Worm (Caenorhabditis elegans) whole organism, young adult: Measurements from ENCODE around the gene C16C10.4.
A peak's percentile ranks its signal among the peaks of the same experiment; 100 is the strongest.

ENCODE experiments used
- F22D6.2 ChIP-seq: sonication (generic microtip); optimal IDR thresholded peaks from 2 replicates; lab custom pipeline; 2016; ENCODE audit warnings: mild to moderate bottlenecking, missing genetic modification characterization, missing compliant biosample characterization
- F23B12.7 ChIP-seq: sonication (generic microtip); optimal IDR thresholded peaks from 2 replicates; lab custom pipeline; 2017; ENCODE audit warnings: missing genetic modification characterization, mild to moderate bottlenecking, missing compliant biosample characterization, antibody characterized with exemption, moderate library complexity; ENCODE audit not compliant: insufficient read depth
- F37B4.10 ChIP-seq: fragments of 200-800 bp; sonication (Bioruptor generic); IDR thresholded peaks from 2 replicates; pipeline ENCODE4 v1.3.6; 2022; ENCODE audit warnings: missing genetic modification characterization, missing compliant biosample characterization
- F52B5.7 ChIP-seq: sonication (generic microtip); optimal IDR thresholded peaks from 2 replicates; lab custom pipeline; 2016; ENCODE audit warnings: mild to moderate bottlenecking, missing genetic modification characterization, missing compliant biosample characterization
- K12H6.12 ChIP-seq: fragments of 200-800 bp; sonication (Bioruptor generic); optimal IDR thresholded peaks from 2 replicates; lab custom pipeline; 2018; ENCODE audit warnings: mild to moderate bottlenecking, missing genetic modification characterization, missing compliant biosample characterization
- T07F8.4 ChIP-seq: sonication (generic microtip); optimal IDR thresholded peaks from 2 replicates; lab custom pipeline; 2016; ENCODE audit warnings: mild to moderate bottlenecking, missing genetic modification characterization, moderate library complexity, missing compliant biosample characterization
- T26A5.8 ChIP-seq: sonication (generic microtip); optimal IDR thresholded peaks from 2 replicates; lab custom pipeline; 2016; ENCODE audit warnings: missing genetic modification characterization, missing compliant biosample characterization
- Y67H2A.10 ChIP-seq: fragments of 200-800 bp; sonication (Bioruptor generic); conservative IDR thresholded peaks from 2 replicates; pipeline ENCODE4 v1.3.6; 2022; ENCODE audit warnings: missing genetic modification reagents, missing genetic modification characterization, missing compliant biosample characterization
- Y79H2A.3 ChIP-seq: fragments of 200-800 bp; sonication (Bioruptor generic); conservative IDR thresholded peaks from 2 replicates; pipeline ENCODE4 v1.3.6; 2022; ENCODE audit warnings: missing genetic modification reagents, missing genetic modification characterization, missing compliant biosample characterization
- akir-1 ChIP-seq: fragments of 200-800 bp; sonication (Bioruptor generic); optimal IDR thresholded peaks from 2 replicates; lab custom pipeline; 2018; ENCODE audit warnings: mild to moderate bottlenecking, missing genetic modification characterization, moderate library complexity, missing compliant biosample characterization
- aptf-2 ChIP-seq: fragments of 200-800 bp; sonication (Bioruptor generic); conservative IDR thresholded peaks from 2 replicates; pipeline ENCODE4 v1.3.6; 2022; ENCODE audit warnings: missing genetic modification reagents, missing genetic modification characterization, missing compliant biosample characterization
- aptf-3 ChIP-seq: fragments of 200-800 bp; sonication (Bioruptor generic); IDR thresholded peaks from 2 replicates; pipeline ENCODE4 v1.3.6; 2022; ENCODE audit warnings: missing genetic modification characterization, missing compliant biosample characterization
- attf-5 ChIP-seq: fragments of 200-800 bp; sonication (Bioruptor generic); optimal IDR thresholded peaks from 2 replicates; lab custom pipeline; 2018; ENCODE audit warnings: mild to moderate bottlenecking, missing genetic modification characterization, missing compliant biosample characterization
- bed-1 ChIP-seq: fragments of 200-800 bp; sonication (Bioruptor generic); IDR thresholded peaks from 2 replicates; pipeline ENCODE4 v1.3.6; 2022; ENCODE audit warnings: missing genetic modification reagents, missing genetic modification characterization, missing compliant biosample characterization
- cebp-1 ChIP-seq, 2 experiments: fragments of 200-800 bp in 1 of 2; sonication (Bioruptor generic) in 1 of 2; sonication (generic microtip) in 1 of 2; IDR thresholded peaks in 1 of 2; optimal IDR thresholded peaks in 1 of 2; 2 replicates each; pipeline versions ENCODE4 v1.3.6 to Lab custom; 2017 to 2022; ENCODE audit warnings: missing compliant biosample characterization in 2 of 2, missing genetic modification characterization in 2 of 2, mild to moderate bottlenecking in 1 of 2, missing genetic modification reagents in 1 of 2, moderate library complexity in 1 of 2
- cebp-2 ChIP-seq: fragments of 200-800 bp; sonication (Bioruptor generic); IDR thresholded peaks from 2 replicates; pipeline ENCODE4 v1.3.6; 2022; ENCODE audit warnings: missing genetic modification characterization, missing compliant biosample characterization
- ceh-27 ChIP-seq: fragments of 200-800 bp; sonication (Bioruptor generic); optimal IDR thresholded peaks from 2 replicates; lab custom pipeline; 2018; ENCODE audit warnings: mild to moderate bottlenecking, missing genetic modification characterization, moderate library complexity, missing compliant biosample characterization
- ceh-79 ChIP-seq: sonication (generic microtip); optimal IDR thresholded peaks from 2 replicates; lab custom pipeline; 2017; ENCODE audit warnings: mild to moderate bottlenecking, missing genetic modification characterization, missing compliant biosample characterization
- die-1 ChIP-seq: sonication (generic microtip); optimal IDR thresholded peaks from 2 replicates; lab custom pipeline; 2016; ENCODE audit warnings: missing genotype, mild to moderate bottlenecking, missing genetic modification characterization, missing compliant biosample characterization
- dox-1 ChIP-seq: fragments of 200-800 bp; sonication (Bioruptor generic); IDR thresholded peaks from 2 replicates; pipeline ENCODE4 v1.3.6; 2022; ENCODE audit warnings: missing genetic modification reagents, missing genetic modification characterization, missing compliant biosample characterization
- dpff-1 ChIP-seq: sonication (generic microtip); optimal IDR thresholded peaks from 2 replicates; lab custom pipeline; 2017; ENCODE audit warnings: mild to moderate bottlenecking, missing genetic modification characterization, missing compliant biosample characterization
- egrh-3 ChIP-seq: fragments of 200-800 bp; sonication (Bioruptor generic); IDR thresholded peaks from 2 replicates; pipeline ENCODE4 v1.3.6; 2022; ENCODE audit warnings: missing genetic modification reagents, missing genetic modification characterization, missing compliant biosample characterization
- hmg-1.2 ChIP-seq: fragments of 200-800 bp; sonication (Bioruptor generic); IDR thresholded peaks from 2 replicates; pipeline ENCODE4 v1.3.6; 2022; ENCODE audit warnings: missing genetic modification reagents, missing genetic modification characterization, missing compliant biosample characterization
- hmg-20 ChIP-seq: fragments of 200-800 bp; sonication (Bioruptor generic); IDR thresholded peaks from 2 replicates; pipeline ENCODE4 v1.3.6; 2022; ENCODE audit warnings: missing genetic modification reagents, missing genetic modification characterization, missing compliant biosample characterization
- let-526 ChIP-seq: fragments of 200-800 bp; sonication (Bioruptor generic); IDR thresholded peaks from 2 replicates; pipeline ENCODE4 v1.3.6; 2022; ENCODE audit warnings: missing genetic modification reagents, missing genetic modification characterization, missing compliant biosample characterization
- let-607 ChIP-seq, 2 experiments: fragments of 200-800 bp in 1 of 2; sonication (Bioruptor generic) in 1 of 2; sonication (generic microtip) in 1 of 2; optimal IDR thresholded peaks; 2 replicates each; lab custom pipeline; 2016 to 2018; ENCODE audit warnings: mild to moderate bottlenecking in 2 of 2, missing compliant biosample characterization in 2 of 2, missing genetic modification characterization in 2 of 2, moderate library complexity in 2 of 2, missing genotype in 1 of 2
- lin-35 ChIP-seq, 3 experiments: fragments of 150-350 bp in 2 of 3; sonication (generic microtip) in 1 of 3; optimal IDR thresholded peaks; 2 replicates each; lab custom pipeline; 2014 to 2018; ENCODE audit warnings: missing biosample characterization in 3 of 3, missing genetic modification characterization in 3 of 3, missing genetic modification reagents in 3 of 3
- lin-40 ChIP-seq: sonication (generic microtip); optimal IDR thresholded peaks from 2 replicates; lab custom pipeline; 2016; ENCODE audit warnings: missing genetic modification characterization, mild to moderate bottlenecking, missing compliant biosample characterization, missing genotype, missing genetic modification reagents
- lir-1 ChIP-seq: fragments of 200-800 bp; sonication (Bioruptor generic); conservative IDR thresholded peaks from 2 replicates; pipeline ENCODE4 v1.3.6; 2022; ENCODE audit warnings: missing genetic modification reagents, missing genetic modification characterization, missing compliant biosample characterization
- madf-10 ChIP-seq: sonication (generic microtip); optimal IDR thresholded peaks from 2 replicates; lab custom pipeline; 2016; ENCODE audit warnings: mild to moderate bottlenecking, missing genetic modification characterization, missing compliant biosample characterization
- madf-3 ChIP-seq: fragments of 200-800 bp; sonication (Bioruptor generic); IDR thresholded peaks from 2 replicates; pipeline ENCODE4 v1.3.6; 2022; ENCODE audit warnings: missing genetic modification reagents, missing genetic modification characterization, missing compliant biosample characterization
- madf-6 ChIP-seq: fragments of 200-800 bp; sonication (Bioruptor generic); IDR thresholded peaks from 2 replicates; pipeline ENCODE4 v1.3.6; 2022; ENCODE audit warnings: missing genetic modification reagents, missing genetic modification characterization, missing compliant biosample characterization
- mcd-1 ChIP-seq: fragments of 200-800 bp; sonication (Bioruptor generic); IDR thresholded peaks from 2 replicates; pipeline ENCODE4 v1.3.6; 2022; ENCODE audit warnings: missing genetic modification reagents, missing genetic modification characterization, missing compliant biosample characterization
- nfyb-1 ChIP-seq: fragments of 200-800 bp; sonication (Bioruptor generic); IDR thresholded peaks from 2 replicates; pipeline ENCODE4 v1.3.6; 2022; ENCODE audit warnings: missing genetic modification reagents, missing genetic modification characterization, missing compliant biosample characterization
- nhr-179 ChIP-seq: sonication (generic microtip); optimal IDR thresholded peaks from 2 replicates; lab custom pipeline; 2016; ENCODE audit warnings: mild to moderate bottlenecking, missing genetic modification characterization, missing compliant biosample characterization
- pha-4 ChIP-seq: fragments of 150-350 bp; sonication (generic microtip); optimal IDR thresholded peaks from 2 replicates; lab custom pipeline; 2014; ENCODE audit warnings: missing biosample characterization, missing genetic modification reagents, missing genetic modification characterization
- rcor-1 ChIP-seq: fragments of 200-800 bp; sonication (Bioruptor generic); IDR thresholded peaks from 2 replicates; pipeline ENCODE4 v1.3.6; 2022; ENCODE audit warnings: missing genetic modification reagents, missing genetic modification characterization, missing compliant biosample characterization
- snpc-1.3 ChIP-seq: sonication (generic microtip); optimal IDR thresholded peaks from 2 replicates; lab custom pipeline; 2017; ENCODE audit warnings: missing genetic modification characterization, mild to moderate bottlenecking, missing compliant biosample characterization, antibody characterized with exemption, moderate library complexity, missing genotype, missing genetic modification reagents; ENCODE audit not compliant: insufficient read depth
- somi-1 ChIP-seq: fragments of 200-800 bp; sonication (Bioruptor generic); optimal IDR thresholded peaks from 2 replicates; lab custom pipeline; 2018; ENCODE audit warnings: mild to moderate bottlenecking, missing genetic modification characterization, missing compliant biosample characterization
- sptf-2 ChIP-seq: fragments of 200-800 bp; sonication (Bioruptor generic); optimal IDR thresholded peaks from 2 replicates; lab custom pipeline; 2018; ENCODE audit warnings: mild to moderate bottlenecking, missing genetic modification characterization, missing compliant biosample characterization
- tbp1 ChIP-seq: fragments of 200-800 bp; sonication (Bioruptor generic); optimal IDR thresholded peaks from 2 replicates; lab custom pipeline; 2018; ENCODE audit warnings: mild to moderate bottlenecking, missing genetic modification characterization, missing compliant biosample characterization
- xnd-1 ChIP-seq: sonication (generic microtip); optimal IDR thresholded peaks from 2 replicates; lab custom pipeline; 2016; ENCODE audit warnings: missing genotype, missing genetic modification reagents, missing genetic modification characterization, missing compliant biosample characterization
- ztf-6 ChIP-seq: fragments of 200-800 bp; sonication (Bioruptor generic); IDR thresholded peaks from 2 replicates; pipeline ENCODE4 v1.3.6; 2022; ENCODE audit warnings: missing genetic modification reagents, missing genetic modification characterization, missing compliant biosample characterization

Gene C16C10.4

ce11 chrIII:4195306-4196008, 24.3 kb downstream of the C16C10.4 start (continued):
- peak; percentile 96 for TF ChIP-seq dpff-1 (tag; lab: Kevin White, UChicago)
- TF ChIP-seq attf-5 (GFP tag; lab: Kevin White, UChicago): peak; percentile 24
- no peak for TF ChIP-seq F22D6.2 (tag; lab: Kevin White, UChicago)
- TF ChIP-seq egrh-3 (GFP tag; lab: Robert Waterston, UW): no peak
- TF ChIP-seq nhr-179 (tag; lab: Kevin White, UChicago): no peak
- TF ChIP-seq lin-40 (tag; lab: Kevin White, UChicago): peak; percentile 57
- TF ChIP-seq let-526: 0 out of 2 replicates have a peak, but pooled peaks have one; percentile 49
- no peak for TF ChIP-seq pha-4 (tag; lab: Kevin White, UChicago)
- TF ChIP-seq nfyb-1: peak; percentile 91
- TF ChIP-seq bed-1 (GFP tag; lab: Robert Waterston, UW): no peak
- TF ChIP-seq snpc-1.3 (tag; lab: Kevin White, UChicago): peak; percentile 41
- TF ChIP-seq aptf-3 (GFP tag; lab: Robert Waterston, UW): no peak

- TF ChIP-seq ceh-27 (GFP tag; lab: Kevin White, UChicago) (peak; percentile 19), xnd-1 (tag; lab: Kevin White, UChicago) (no peak), egrh-3 (GFP tag; lab: Robert Waterston, UW) (no peak), madf-6 (no peak), nfyb-1 (no peak), ztf-6 (GFP tag; lab: Robert Waterston, UW) (0 out of 2 replicates have a peak, but pooled peaks have one; percentile 13), hmg-1.2 (peak; percentile 66; the same call in 1 of the 2 replicates), pha-4 (tag; lab: Kevin White, UChicago) (no peak), madf-3 (GFP tag; lab: Robert Waterston, UW) (no peak), tbp1 (GFP tag; lab: Kevin White, UChicago) (no peak), let-607 (tag; optimal IDR thresholded peaks at IDR 0.05; lab: Kevin White, UChicago) (no peak), aptf-2 (no peak), akir-1 (GFP tag; lab: Kevin White, UChicago) (no peak), Y79H2A.3 (no peak), F23B12.7 (tag; lab: Kevin White, UChicago) (no peak), T07F8.4 (no peak), die-1 (no peak), lir-1 (GFP tag; lab: Robert Waterston, UW) (no peak), F37B4.10 (GFP tag; lab: Robert Waterston, UW) (no peak), K12H6.12 (tag; lab: Kevin White, UChicago) (peak; percentile 26), rcor-1 (no peak), sptf-2 (GFP tag; lab: Kevin White, UChicago) (no peak), dox-1 (GFP tag; lab: Robert Waterston, UW) (0 out of 2 replicates have a peak, but pooled peaks have one; percentile 20), Y67H2A.10 (GFP tag; lab: Robert Waterston, UW) (0 out of 2 replicates have a peak, but pooled peaks have one; percentile 14), lin-35 (GFP tag; optimal IDR thresholded peaks at IDR 0.05; lab: Kevin White, UChicago) (peak in 1 of 3 experiments; percentile 23), F52B5.7 (no peak), somi-1 (GFP tag; lab: Kevin White, UChicago) (no peak), cebp-2 (GFP tag; lab: Robert Waterston, UW) (no peak), hmg-20 (no peak), cebp-1 (GFP tag; IDR thresholded peaks at IDR 0.05; lab: Robert Waterston, UW) (no peak), cebp-1 (tag; optimal IDR thresholded peaks at IDR 0.05; lab: Kevin White, UChicago) (peak; percentile 45), T26A5.8 (no peak), ceh-79 (tag; lab: Kevin White, UChicago) (no peak), mcd-1 (0 out of 2 replicates have a peak, but pooled peaks have one; percentile 25), madf-10 (tag; lab: Kevin White, UChicago) (no peak)
These were observed 25.3 kb downstream of the C16C10.4 start for ce11 chrIII:4196301-4196987.
